Fruit fly (Drosophila melanogaster) whole organism, embryonic: ENCODE measurements around the gene Esyt2.

Experiments
- Atf3 ChIP-seq: fragments of 200-800 bp; sonication (Bioruptor generic); optimal IDR thresholded peaks from 3 replicates; lab custom pipeline; 2016; ENCODE audit warnings: missing biosample characterization, missing genetic modification characterization
- CG10147 ChIP-seq: fragments of 200-800 bp; sonication (Bioruptor generic); optimal IDR thresholded peaks from 2 replicates; lab custom pipeline; 2019; ENCODE audit warnings: missing biosample characterization, mild to moderate bottlenecking, missing genetic modification characterization, moderate library complexity
- CG10366 ChIP-seq: fragments of 200-800 bp; sonication (Bioruptor generic); IDR thresholded peaks from 2 replicates; pipeline ENCODE4 v1.3.6; 2022; ENCODE audit warnings: missing biosample characterization, missing genetic modification characterization
- CG10543 ChIP-seq: fragments of 200-800 bp; sonication (Bioruptor generic); optimal IDR thresholded peaks from 3 replicates; lab custom pipeline; 2017; ENCODE audit warnings: missing biosample characterization, mild to moderate bottlenecking, missing genetic modification characterization, moderate library complexity
- CG11093 ChIP-seq: fragments of 200-800 bp; sonication (Bioruptor generic); IDR thresholded peaks from 3 replicates; pipeline ENCODE4 v1.3.6; 2022; ENCODE audit warnings: missing biosample characterization, missing genetic modification characterization
- CG11398 ChIP-seq: fragments of 200-800 bp; sonication (Bioruptor generic); optimal IDR thresholded peaks from 2 replicates; lab custom pipeline; 2016; ENCODE audit warnings: missing biosample characterization, missing genetic modification characterization
- CG11723 ChIP-seq: fragments of 200-800 bp; sonication (Bioruptor generic); optimal IDR thresholded peaks from 2 replicates; lab custom pipeline; 2017; ENCODE audit warnings: missing biosample characterization, mild to moderate bottlenecking, missing genetic modification characterization
- CG1233 ChIP-seq: fragments of 200-800 bp; sonication (Bioruptor generic); optimal IDR thresholded peaks from 4 replicates; lab custom pipeline; 2018; ENCODE audit warnings: missing biosample characterization, mild to moderate bottlenecking, missing genetic modification characterization
- CG12391 ChIP-seq: fragments of 200-800 bp; sonication (Bioruptor generic); optimal IDR thresholded peaks from 3 replicates; lab custom pipeline; 2018; ENCODE audit warnings: missing biosample characterization, mild to moderate bottlenecking, missing genetic modification characterization, moderate library complexity
- CG13123 ChIP-seq: fragments of 200-800 bp; sonication (Bioruptor generic); optimal IDR thresholded peaks from 2 replicates; lab custom pipeline; 2016; ENCODE audit warnings: missing biosample characterization, missing genetic modification characterization
- CG18619 ChIP-seq: fragments of 200-800 bp; sonication (Bioruptor generic); optimal IDR thresholded peaks from 3 replicates; lab custom pipeline; 2017; ENCODE audit warnings: missing biosample characterization, mild to moderate bottlenecking, missing genetic modification characterization
- CG2129 ChIP-seq: fragments of 200-800 bp; sonication (Bioruptor generic); IDR thresholded peaks from 2 replicates; pipeline ENCODE4 v1.3.6; 2022; ENCODE audit warnings: missing biosample characterization, missing genetic modification characterization; ENCODE audit not compliant: partially characterized antibody
- CG30403 ChIP-seq: fragments of 200-800 bp; sonication (Bioruptor generic); optimal IDR thresholded peaks from 3 replicates; lab custom pipeline; 2016; ENCODE audit warnings: missing biosample characterization, missing genetic modification characterization
- CG3726 ChIP-seq: fragments of 200-800 bp; sonication (Bioruptor generic); IDR thresholded peaks from 3 replicates; pipeline ENCODE4, ENCODE4 v1.3.6; 2022; ENCODE audit warnings: missing biosample characterization, missing genetic modification characterization
- CG3847 ChIP-seq: fragments of 200-800 bp; sonication (Bioruptor generic); IDR thresholded peaks from 2 replicates; pipeline ENCODE4 v1.3.6; 2022; ENCODE audit warnings: missing biosample characterization, missing genetic modification characterization
- CG4328 ChIP-seq: fragments of 200-800 bp; sonication (Bioruptor generic); optimal IDR thresholded peaks from 3 replicates; lab custom pipeline; 2017; ENCODE audit warnings: missing biosample characterization, missing genetic modification reagents, missing genetic modification characterization
- CG4854 ChIP-seq: fragments of 200-800 bp; sonication (Bioruptor generic); optimal IDR thresholded peaks from 2 replicates; lab custom pipeline; 2016; ENCODE audit warnings: missing biosample characterization, missing genetic modification characterization, inconsistent platforms
- CG6765 ChIP-seq: fragments of 200-800 bp; sonication (Bioruptor generic); optimal IDR thresholded peaks from 3 replicates; lab custom pipeline; 2017; ENCODE audit warnings: missing biosample characterization, mild to moderate bottlenecking, missing genetic modification characterization
- CG6854 ChIP-seq: fragments of 200-800 bp; sonication (Bioruptor generic); optimal IDR thresholded peaks from 3 replicates; lab custom pipeline; 2017; ENCODE audit warnings: missing biosample characterization, mild to moderate bottlenecking, missing genetic modification characterization
- Dip3 ChIP-seq: fragments of 200-800 bp; sonication (Bioruptor generic); optimal IDR thresholded peaks from 3 replicates; lab custom pipeline; 2016; ENCODE audit warnings: missing biosample characterization, missing genetic modification characterization
- Doc3 ChIP-seq: fragments of 200-800 bp; sonication (Bioruptor generic); IDR thresholded peaks from 3 replicates; pipeline ENCODE4 v1.3.6; 2022; ENCODE audit warnings: missing biosample characterization, missing genetic modification characterization; ENCODE audit not compliant: partially characterized antibody
- Eip74EF ChIP-seq, 2 experiments: fragments of 200-800 bp in 1 of 2; fragments of >200 bp in 1 of 2; sonication (Bioruptor generic) in 1 of 2; optimal IDR thresholded peaks; 2 replicates each; lab custom pipeline; 2017 to 2019; ENCODE audit warnings: missing biosample characterization in 2 of 2, missing genetic modification characterization in 2 of 2, mild to moderate bottlenecking in 1 of 2, moderate library complexity in 1 of 2
- Elba2 ChIP-seq: fragments of 200-800 bp; sonication (Bioruptor generic); optimal IDR thresholded peaks from 3 replicates; lab custom pipeline; 2016; ENCODE audit warnings: missing biosample characterization, missing genetic modification characterization
- GATAe ChIP-seq: fragments of 200-800 bp; sonication (Bioruptor generic); conservative IDR thresholded peaks from 2 replicates; pipeline ENCODE4 v1.3.6; 2022; ENCODE audit warnings: missing biosample characterization, missing genetic modification characterization
- HHEX ChIP-seq: fragments of 200-800 bp; sonication (Bioruptor generic); optimal IDR thresholded peaks from 3 replicates; lab custom pipeline; 2017; ENCODE audit warnings: missing biosample characterization, mild to moderate bottlenecking, missing genetic modification characterization, missing genetic modification reagents
- Jarid2 ChIP-seq: fragments of 200-800 bp; sonication (Bioruptor generic); optimal IDR thresholded peaks from 3 replicates; lab custom pipeline; 2017; ENCODE audit warnings: mild to moderate bottlenecking, missing biosample characterization, missing genetic modification reagents, missing genetic modification characterization
- Kr ChIP-seq: fragments of 200-800 bp; sonication (Bioruptor generic); optimal IDR thresholded peaks from 2 replicates; lab custom pipeline; 2017; ENCODE audit warnings: missing biosample characterization, mild to moderate bottlenecking, missing genetic modification characterization
- Oli ChIP-seq: fragments of 200-800 bp; sonication (Bioruptor generic); optimal IDR thresholded peaks from 2 replicates; lab custom pipeline; 2018; ENCODE audit warnings: missing biosample characterization, mild to moderate bottlenecking, missing genetic modification characterization, moderate library complexity
- bigmax ChIP-seq: fragments of 200-800 bp; sonication (Bioruptor generic); optimal IDR thresholded peaks from 2 replicates; lab custom pipeline; 2018; ENCODE audit warnings: missing biosample characterization, mild to moderate bottlenecking, missing genetic modification characterization
- caup ChIP-seq: fragments of 200-800 bp; sonication (Bioruptor generic); optimal IDR thresholded peaks from 3 replicates; lab custom pipeline; 2017; ENCODE audit warnings: missing biosample characterization, mild to moderate bottlenecking, missing genetic modification characterization, moderate library complexity; ENCODE audit not compliant: severe bottlenecking
- chif ChIP-seq, 2 experiments: fragments of 200-800 bp; sonication (Bioruptor generic); optimal IDR thresholded peaks; 3 replicates each; lab custom pipeline; 2016; ENCODE audit warnings: missing biosample characterization in 2 of 2, missing genetic modification characterization in 2 of 2
- chm ChIP-seq: fragments of 200-800 bp; sonication (Bioruptor generic); IDR thresholded peaks from 2 replicates; pipeline ENCODE4 v1.3.6; 2022; ENCODE audit warnings: missing biosample characterization, missing genetic modification characterization
- danr ChIP-seq: fragments of 200-800 bp; sonication (Bioruptor generic); IDR thresholded peaks from 2 replicates; pipeline ENCODE4 v1.3.6; 2022; ENCODE audit warnings: missing biosample characterization, missing genetic modification characterization
- dmrt11E ChIP-seq: fragments of 200-800 bp; sonication (Bioruptor generic); optimal IDR thresholded peaks from 3 replicates; lab custom pipeline; 2018; ENCODE audit warnings: missing biosample characterization, mild to moderate bottlenecking, missing genetic modification characterization, moderate library complexity
- esg ChIP-seq: fragments of 200-800 bp; sonication (Bioruptor generic); conservative IDR thresholded peaks from 2 replicates; pipeline ENCODE4 v1.3.6; 2022; ENCODE audit warnings: missing biosample characterization, missing genetic modification characterization
- fd96Cb ChIP-seq: fragments of 200-800 bp; sonication (Bioruptor generic); optimal IDR thresholded peaks from 2 replicates; lab custom pipeline; 2018; ENCODE audit warnings: missing biosample characterization, mild to moderate bottlenecking, missing genetic modification characterization, moderate library complexity
- fu2 ChIP-seq: fragments of 200-800 bp; sonication (Bioruptor generic); optimal IDR thresholded peaks from 2 replicates; lab custom pipeline; 2016; ENCODE audit warnings: missing biosample characterization, missing genetic modification characterization
- gro ChIP-seq: fragments of 200-800 bp; sonication (Bioruptor generic); optimal IDR thresholded peaks from 2 replicates; lab custom pipeline; 2016; ENCODE audit warnings: missing biosample characterization, missing genetic modification characterization
- hth ChIP-seq: fragments of >200 bp; optimal IDR thresholded peaks from 2 replicates; lab custom pipeline; 2017; ENCODE audit warnings: inconsistent platforms
- nau ChIP-seq: fragments of 200-800 bp; sonication (Bioruptor generic); optimal IDR thresholded peaks from 3 replicates; lab custom pipeline; 2017; ENCODE audit warnings: missing biosample characterization, mild to moderate bottlenecking, missing genetic modification characterization, missing genetic modification reagents
- otp ChIP-seq: fragments of 200-800 bp; sonication (Bioruptor generic); IDR thresholded peaks from 3 replicates; pipeline ENCODE4, ENCODE4 v1.3.6; 2022; ENCODE audit warnings: missing biosample characterization, missing genetic modification characterization
- ranshi ChIP-seq: fragments of 200-800 bp; sonication (Bioruptor generic); IDR thresholded peaks from 2 replicates; pipeline ENCODE4 v1.3.6; 2022; ENCODE audit warnings: missing biosample characterization, missing genetic modification characterization
- shn ChIP-seq: fragments of 200-800 bp; sonication (Bioruptor generic); optimal IDR thresholded peaks from 3 replicates; lab custom pipeline; 2016; ENCODE audit warnings: missing biosample characterization, missing genetic modification characterization
- sisA ChIP-seq: fragments of 200-800 bp; sonication (Bioruptor generic); IDR thresholded peaks from 2 replicates; pipeline ENCODE4 v1.3.6; 2022; ENCODE audit warnings: missing biosample characterization, missing genetic modification characterization
- sob ChIP-seq: fragments of 200-800 bp; sonication (Bioruptor generic); IDR thresholded peaks from 2 replicates; pipeline ENCODE4 v1.3.6; 2022; ENCODE audit warnings: missing biosample characterization, missing genetic modification characterization
- sqz ChIP-seq: fragments of 200-800 bp; sonication (Bioruptor generic); optimal IDR thresholded peaks from 3 replicates; lab custom pipeline; 2018; ENCODE audit warnings: missing biosample characterization, mild to moderate bottlenecking, missing genetic modification characterization
- stwl ChIP-seq: fragments of 200-800 bp; sonication (Bioruptor generic); optimal IDR thresholded peaks from 3 replicates; lab custom pipeline; 2018; ENCODE audit warnings: missing biosample characterization, mild to moderate bottlenecking, missing genetic modification characterization, moderate library complexity
- tap ChIP-seq: fragments of 200-800 bp; optimal IDR thresholded peaks from 3 replicates; lab custom pipeline; 2019; ENCODE audit warnings: missing biosample characterization, mild to moderate bottlenecking, missing genetic modification characterization, moderate library complexity
- ttk ChIP-seq: fragments of 200-800 bp; sonication (Bioruptor generic); IDR thresholded peaks from 2 replicates; pipeline ENCODE4 v2.1.2; 2022; ENCODE audit warnings: missing biosample characterization, missing genetic modification characterization
- tup ChIP-seq: fragments of 200-800 bp; sonication (Bioruptor generic); optimal IDR thresholded peaks from 2 replicates; lab custom pipeline; 2016; ENCODE audit warnings: missing biosample characterization, mild to moderate bottlenecking, missing genetic modification characterization, moderate library complexity

Gene Esyt2

DNA sequence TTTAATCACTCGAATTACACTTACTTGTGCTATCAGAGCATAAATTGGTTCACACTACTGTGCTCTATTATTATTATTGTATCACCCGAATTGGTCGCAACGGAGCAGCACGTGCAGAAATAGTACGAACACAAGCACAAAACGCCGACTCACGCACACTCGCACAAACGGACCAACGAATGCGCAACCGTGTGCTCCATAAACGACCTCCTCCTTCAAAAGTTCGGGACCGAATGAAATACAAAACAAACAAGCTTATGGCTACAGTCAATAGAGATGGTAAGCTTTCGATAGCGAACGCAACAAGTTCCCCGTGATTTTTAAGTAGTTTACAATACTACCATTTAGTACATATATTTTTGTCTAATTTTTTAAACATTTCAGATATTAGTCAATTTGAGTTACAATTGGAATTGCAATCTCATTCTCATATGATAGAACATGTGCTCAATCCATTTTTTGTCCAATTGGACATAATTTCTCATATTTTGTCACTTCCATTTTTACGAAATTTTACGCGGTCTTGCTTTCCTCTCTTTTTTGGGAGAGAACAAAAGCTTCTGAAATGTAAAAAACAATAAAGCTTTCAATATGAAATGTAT is 742 bp upstream of the Esyt2 start, which contains the start of gene Cftr (continued):
- TF ChIP-seq CG11723 (GFP tag; lab: Kevin White, UChicago) (no peak), CG12391 (no peak), shn (GFP tag; lab: Kevin White, UChicago) (peak; percentile 50), fd96Cb (tag; lab: Kevin White, UChicago) (no peak), otp (GFP tag; lab: Robert Waterston, UW) (peak; percentile 36; the same call in 1 of the 3 replicates), sqz (GFP tag; lab: Kevin White, UChicago) (no peak), CG1233 (GFP tag; lab: Kevin White, UChicago) (peak; percentile 51), HHEX (GFP tag; lab: Kevin White, UChicago) (no peak), stwl (peak; percentile 35), CG11398 (no peak), Atf3 (GFP tag; lab: Kevin White, UChicago) (no peak), CG3847 (peak; percentile 63), fu2 (GFP tag; lab: Kevin White, UChicago) (peak; percentile 1), CG18619 (no peak), hth (lab: Kevin White, UChicago) (no peak), gro (GFP tag; lab: Kevin White, UChicago) (peak; percentile 94), CG30403 (no peak), nau (GFP tag; lab: Kevin White, UChicago) (no peak), sisA (GFP tag; lab: Robert Waterston, UW) (no peak), GATAe (GFP tag; lab: Robert Waterston, UW) (no peak), tup (GFP tag; lab: Kevin White, UChicago) (no peak), chif (GFP tag; optimal IDR thresholded peaks at IDR 0.05; lab: Kevin White, UChicago) (peak in 1 of 2 experiments; percentile 43), danr (GFP tag; lab: Robert Waterston, UW) (no peak), Doc3 (no peak), CG11093 (no peak), caup (GFP tag; lab: Kevin White, UChicago) (peak; percentile 83), CG2129 (GFP tag; lab: Robert Waterston, UW) (no peak), CG10366 (GFP tag; lab: Robert Waterston, UW) (no peak; the same call in 1 of the 2 replicates), ttk (GFP tag; lab: Robert Waterston, UW) (no peak; the same call in 1 of the 2 replicates), CG13123 (peak; percentile 15), CG10147 (peak; percentile 52), CG4328 (peak; percentile 23), Jarid2 (peak; percentile 91), Dip3 (GFP tag; lab: Kevin White, UChicago) (peak; percentile 41), tap (tag; lab: Kevin White, UChicago) (peak; percentile 29), Eip74EF (GFP tag; optimal IDR thresholded peaks at IDR 0.05; lab: Kevin White, UChicago) (no peak), dmrt11E (tag; lab: Kevin White, UChicago) (no peak), sob (peak; percentile 81), Kr (GFP tag; lab: Kevin White, UChicago) (no peak), Elba2 (peak; percentile 29), bigmax (GFP tag; lab: Kevin White, UChicago) (no peak), chm (no peak; the same call in 1 of the 2 replicates), ranshi (peak; percentile 44; the same call in 1 of the 2 replicates), CG6765 (no peak), CG6854 (GFP tag; lab: Kevin White, UChicago) (peak; percentile 55), CG3726 (GFP tag; lab: Robert Waterston, UW) (peak; percentile 59; the same call in 1 of the 3 replicates), esg (no peak), CG4854 (GFP tag; lab: Kevin White, UChicago) (peak; percentile 44), CG10543 (GFP tag; lab: Kevin White, UChicago) (peak; percentile 74), Oli (tag; lab: Kevin White, UChicago) (no peak)
